Worm (Caenorhabditis elegans): Measurements from ENCODE around the gene T12B3.3.

The T12B3.3 gene

ce11 chrIV:7339095-7339494, 35.9 kb upstream of the T12B3.3 start:
- TF ChIP-seq lir-3 (tag; optimal IDR thresholded peaks at IDR 0.05; ENCODE audit: poor library complexity) (no peak), lin-39 (tag; optimal IDR thresholded peaks at IDR 0.05) (no peak), nhr-77 (tag; optimal IDR thresholded peaks at IDR 0.05) (no peak)

- TF ChIP-seq egl-27 (tag; optimal IDR thresholded peaks at IDR 0.05) = no peak
- TF ChIP-seq grh-1 (GFP tag; IDR thresholded peaks at IDR 0.05) = no peak
- TF ChIP-seq efl-1 (optimal IDR thresholded peaks at IDR 0.05) = no peak
- TF ChIP-seq efl-1 (GFP tag; optimal IDR thresholded peaks at IDR 0.05 in 1 of 2) = peak in 1 of 2 experiments; percentile 57
- no peak for TF ChIP-seq pax-3 (tag; optimal IDR thresholded peaks at IDR 0.05)
Measured at ce11 chrIV:7342144-7342543, 32.8 kb upstream of the T12B3.3 start.

- TF ChIP-seq ceh-8 (GFP tag; optimal IDR thresholded peaks at IDR 0.05) (no peak), lin-39 (tag; optimal IDR thresholded peaks at IDR 0.05) (no peak), hpl-2 (GFP tag; optimal IDR thresholded peaks at IDR 0.05) (no peak), tbx-2 (tag; optimal IDR thresholded peaks at IDR 0.05) (no peak), alr-1 (tag; optimal IDR thresholded peaks at IDR 0.05; ENCODE audit: borderline replicate concordance) (no peak), nhr-28 (tag; optimal IDR thresholded peaks at IDR 0.05) (no peak), zip-4 (GFP tag; optimal IDR thresholded peaks at IDR 0.05) (no peak), C34B4.2 (tag; optimal IDR thresholded peaks at IDR 0.05) (no peak), hlh-17 (GFP tag; optimal IDR thresholded peaks at IDR 0.05; ENCODE audit: borderline replicate concordance) (no peak), unc-30 (tag; optimal IDR thresholded peaks at IDR 0.05) (no peak), lin-14 (GFP tag; optimal IDR thresholded peaks at IDR 0.05) (peak; percentile 16), nhr-47 (tag; optimal IDR thresholded peaks at IDR 0.05) (no peak), F16B12.6 (tag; optimal IDR thresholded peaks at IDR 0.05) (no peak), sox-4 (tag; optimal IDR thresholded peaks at IDR 0.05) (no peak), C16A3.4 (tag; optimal IDR thresholded peaks at IDR 0.05) (peak; percentile 6), nhr-19 (GFP tag; conservative IDR thresholded peaks at IDR 0.05) (peak; percentile 57), lsy-2 (tag; optimal IDR thresholded peaks at IDR 0.05) (no peak), elt-3 (tag; optimal IDR thresholded peaks at IDR 0.05) (peak in 2 of 6 experiments; percentile 18 to 29), dpl-1 (GFP tag; optimal IDR thresholded peaks at IDR 0.05) (peak in 1 of 3 experiments; percentile 2), nhr-90 (tag; optimal IDR thresholded peaks at IDR 0.05; ENCODE audit: poor library complexity) (peak; percentile 51), mdl-1 (tag; optimal IDR thresholded peaks at IDR 0.05) (peak in 1 of 2 experiments; percentile 25), nhr-77 (tag; optimal IDR thresholded peaks at IDR 0.05) (peak; percentile 0), pqm-1 (tag; optimal IDR thresholded peaks at IDR 0.05) (no peak), efl-3 (GFP tag; optimal IDR thresholded peaks at IDR 0.05) (no peak), ztf-11 (tag; optimal IDR thresholded peaks at IDR 0.05) (no peak), swsn-7 (tag; optimal IDR thresholded peaks at IDR 0.05) (peak; percentile 12), egl-13 (tag; optimal IDR thresholded peaks at IDR 0.05) (no peak), nhr-76 (tag; optimal IDR thresholded peaks at IDR 0.05) (no peak), irx-1 (tag; optimal IDR thresholded peaks at IDR 0.05) (no peak), fkh-4 (tag; optimal IDR thresholded peaks at IDR 0.05; ENCODE audit: borderline replicate concordance) (no peak), dsc-1 (tag; optimal IDR thresholded peaks at IDR 0.05) (no peak), blmp-1 (tag; optimal IDR thresholded peaks at IDR 0.05) (no peak), ceh-63 (GFP tag; optimal IDR thresholded peaks at IDR 0.05) (no peak), pag-3 (tag; optimal IDR thresholded peaks at IDR 0.05; ENCODE audit: borderline replicate concordance, insufficient read depth) (no peak), ama-1 (optimal IDR thresholded peaks at IDR 0.05) (no peak), efl-1 (optimal IDR thresholded peaks at IDR 0.05) (peak in 1 of 2 experiments; percentile 29), efl-1 (GFP tag; optimal IDR thresholded peaks at IDR 0.05 in 1 of 2) (peak in 1 of 2 experiments; percentile 90), lin-15B (tag; optimal IDR thresholded peaks at IDR 0.05) (no peak), nhr-85 (tag) (peak; percentile 48), nhr-71 (tag; optimal IDR thresholded peaks at IDR 0.05) (no peak), vab-15 (tag; optimal IDR thresholded peaks at IDR 0.05) (no peak), snu-23 (GFP tag; optimal IDR thresholded peaks at IDR 0.05) (no peak), snpc-4 (tag; optimal IDR thresholded peaks at IDR 0.05) (no peak), grh-1 (GFP tag; IDR thresholded peaks at IDR 0.05) (no peak), rnt-1 (tag; optimal IDR thresholded peaks at IDR 0.05) (peak; percentile 75)
Measured at ce11 chrIV:7344020-7344419, 30.9 kb upstream of the T12B3.3 start.
